Worm (Caenorhabditis elegans) whole organism, early embryonic: ENCODE results near the gene T01B4.3.

Source experiments
- F13C5.2 ChIP-seq: sonication (generic microtip); optimal IDR thresholded peaks from 2 replicates; lab custom pipeline; 2017; ENCODE audit warnings: mild to moderate bottlenecking, missing genetic modification characterization, inconsistent platforms, missing compliant biosample characterization
- aly-1 ChIP-seq: sonication (generic microtip); optimal IDR thresholded peaks from 2 replicates; lab custom pipeline; 2016; ENCODE audit warnings: missing genetic modification characterization, missing compliant biosample characterization
- ama-1 ChIP-seq: fragments of 150-350 bp; optimal IDR thresholded peaks from 2 replicates; lab custom pipeline; 2014
- ceh-36 ChIP-seq: sonication (generic microtip); optimal IDR thresholded peaks from 2 replicates; lab custom pipeline; 2016; ENCODE audit warnings: missing genetic modification characterization, inconsistent platforms, missing compliant biosample characterization
- ets-7 ChIP-seq: sonication (generic microtip); optimal IDR thresholded peaks from 2 replicates; lab custom pipeline; 2016; ENCODE audit warnings: missing genotype, missing genetic modification characterization, missing compliant biosample characterization
- flt-1 ChIP-seq: fragments of 200-800 bp; sonication (Bioruptor generic); IDR thresholded peaks from 2 replicates; pipeline ENCODE4 v1.3.6; 2022; ENCODE audit warnings: missing genetic modification characterization, missing compliant biosample characterization
- hmbx-1 ChIP-seq: sonication (generic microtip); optimal IDR thresholded peaks from 2 replicates; lab custom pipeline; 2016; ENCODE audit warnings: mild to moderate bottlenecking, missing genetic modification characterization, missing compliant biosample characterization
- hmg-4 ChIP-seq: fragments of 200-800 bp; sonication (Bioruptor generic); optimal IDR thresholded peaks from 2 replicates; lab custom pipeline; 2018; ENCODE audit warnings: mild to moderate bottlenecking, missing genetic modification characterization, missing compliant biosample characterization
- scrt-1 ChIP-seq: fragments of 200-800 bp; sonication (Bioruptor generic); IDR thresholded peaks from 2 replicates; pipeline ENCODE4 v1.3.6; 2022; ENCODE audit warnings: missing genetic modification characterization, missing compliant biosample characterization
- tbx-11 ChIP-seq: fragments of 200-800 bp; sonication (Bioruptor generic); IDR thresholded peaks from 2 replicates; pipeline ENCODE4 v1.3.6; 2022; ENCODE audit warnings: missing genetic modification characterization, missing compliant biosample characterization
- tbx-37 ChIP-seq: fragments of 200-800 bp; sonication (Bioruptor generic); conservative IDR thresholded peaks from 2 replicates; pipeline ENCODE4 v1.3.6; 2022; ENCODE audit warnings: missing genetic modification reagents, missing genetic modification characterization, missing compliant biosample characterization
- tra-4 ChIP-seq: sonication (generic microtip); optimal IDR thresholded peaks from 2 replicates; lab custom pipeline; 2017; ENCODE audit warnings: missing genetic modification characterization, missing compliant biosample characterization

ce11 chrX:16299859-16300258 lies 17.7 kb downstream of the T01B4.3 start, which contains the start of gene twk-21:
- no peak for TF ChIP-seq ama-1
- TF ChIP-seq tbx-11 (GFP tag; lab: Robert Waterston, UW), result no peak
- TF ChIP-seq flt-1 (GFP tag; lab: Robert Waterston, UW), result no peak
- no peak for TF ChIP-seq ets-7 (tag; lab: Kevin White, UChicago)
- TF ChIP-seq tra-4 (tag; lab: Kevin White, UChicago), result no peak
- no peak for TF ChIP-seq tbx-37 (GFP tag; lab: Robert Waterston, UW)
- no peak for TF ChIP-seq aly-1 (tag; lab: Kevin White, UChicago)
- TF ChIP-seq F13C5.2, result no peak
- no peak for TF ChIP-seq hmg-4
- TF ChIP-seq ceh-36 (tag; lab: Kevin White, UChicago), result no peak
- TF ChIP-seq hmbx-1 (tag; lab: Kevin White, UChicago), result no peak
- TF ChIP-seq scrt-1 (GFP tag; lab: Robert Waterston, UW), result no peak
